Fruit fly (Drosophila melanogaster) whole organism, pupa: ENCODE measurements around the gene CG6885.

Source experiments
- CG10348 ChIP-seq: fragments of 200-800 bp; sonication (Bioruptor generic); IDR thresholded peaks from 2 replicates; pipeline ENCODE4 v1.3.6; 2022; ENCODE audit warnings: missing biosample characterization, missing genetic modification characterization
- CG12605 ChIP-seq: fragments of 200-800 bp; sonication (Bioruptor generic); IDR thresholded peaks from 2 replicates; pipeline ENCODE4 v1.3.6; 2022; ENCODE audit warnings: missing biosample characterization, missing genetic modification characterization
- CG13204 ChIP-seq: fragments of 200-800 bp; sonication (Bioruptor generic); optimal IDR thresholded peaks from 2 replicates; lab custom pipeline; 2018; ENCODE audit warnings: missing biosample characterization, mild to moderate bottlenecking, missing genetic modification characterization, moderate library complexity
- CG14655 ChIP-seq: fragments of 200-800 bp; sonication (Bioruptor generic); optimal IDR thresholded peaks from 3 replicates; lab custom pipeline; 2017; ENCODE audit warnings: mild to moderate bottlenecking, missing biosample characterization, missing genetic modification reagents, missing genetic modification characterization
- CG15710 ChIP-seq: fragments of 200-800 bp; sonication (Bioruptor generic); optimal IDR thresholded peaks from 2 replicates; lab custom pipeline; 2018; ENCODE audit warnings: missing biosample characterization, mild to moderate bottlenecking, missing genetic modification characterization, moderate library complexity
- CG17806 ChIP-seq: fragments of 200-800 bp; sonication (Bioruptor generic); optimal IDR thresholded peaks from 2 replicates; lab custom pipeline; 2018; ENCODE audit warnings: missing biosample characterization, mild to moderate bottlenecking, missing genetic modification characterization, moderate library complexity
- CG32121 ChIP-seq: fragments of 200-800 bp; sonication (Bioruptor generic); IDR thresholded peaks from 2 replicates; pipeline ENCODE4 v1.3.6; 2022; ENCODE audit warnings: missing biosample characterization, missing genetic modification characterization
- CG34367 ChIP-seq: fragments of 200-800 bp; sonication (Bioruptor generic); optimal IDR thresholded peaks from 2 replicates; lab custom pipeline; 2018; ENCODE audit warnings: missing biosample characterization, mild to moderate bottlenecking, missing genetic modification characterization
- CG4496 ChIP-seq: fragments of 200-800 bp; sonication (Bioruptor generic); IDR thresholded peaks from 3 replicates; pipeline ENCODE4 v1.3.6; 2022; ENCODE audit warnings: missing biosample characterization, missing genetic modification characterization
- CG8159 ChIP-seq: fragments of 200-800 bp; sonication (Bioruptor generic); optimal IDR thresholded peaks from 3 replicates; lab custom pipeline; 2018; ENCODE audit warnings: missing biosample characterization, mild to moderate bottlenecking, missing genetic modification characterization, moderate library complexity
- CG8301 ChIP-seq: fragments of 200-800 bp; sonication (Bioruptor generic); optimal IDR thresholded peaks from 2 replicates; lab custom pipeline; 2018; ENCODE audit warnings: missing biosample characterization, mild to moderate bottlenecking, missing genetic modification characterization
- CG9948 ChIP-seq: fragments of 200-800 bp; sonication (Bioruptor generic); optimal IDR thresholded peaks from 2 replicates; lab custom pipeline; 2018; ENCODE audit warnings: missing biosample characterization, mild to moderate bottlenecking, missing genetic modification characterization, moderate library complexity
- D1 ChIP-seq: fragments of 200-800 bp; sonication (Bioruptor generic); optimal IDR thresholded peaks from 2 replicates; lab custom pipeline; 2018; ENCODE audit warnings: missing biosample characterization, mild to moderate bottlenecking, missing genetic modification characterization, moderate library complexity
- EcR ChIP-seq: fragments of 200-800 bp; sonication (Bioruptor generic); optimal IDR thresholded peaks from 3 replicates; lab custom pipeline; 2019; ENCODE audit warnings: missing biosample characterization, missing genetic modification characterization, mild to moderate bottlenecking, moderate library complexity, missing genetic modification reagents
- Ets98B ChIP-seq: fragments of 200-800 bp; sonication (Bioruptor generic); IDR thresholded peaks from 2 replicates; pipeline ENCODE4 v1.3.6; 2022; ENCODE audit warnings: missing biosample characterization, missing genetic modification characterization
- Pif1A ChIP-seq: fragments of 200-800 bp; sonication (Bioruptor generic); optimal IDR thresholded peaks from 3 replicates; lab custom pipeline; 2016; ENCODE audit warnings: missing biosample characterization, missing genetic modification characterization
- Pif1B ChIP-seq: fragments of 200-800 bp; sonication (Bioruptor generic); optimal IDR thresholded peaks from 3 replicates; lab custom pipeline; 2016; ENCODE audit warnings: missing biosample characterization, missing genetic modification characterization
- Snoo ChIP-seq: fragments of 200-800 bp; sonication (Bioruptor generic); optimal IDR thresholded peaks from 3 replicates; lab custom pipeline; 2017; ENCODE audit warnings: missing biosample characterization, mild to moderate bottlenecking, missing genetic modification characterization, inconsistent platforms
- fd96Ca ChIP-seq: fragments of 200-800 bp; sonication (Bioruptor generic); IDR thresholded peaks from 3 replicates; pipeline ENCODE4 v1.3.6; 2022; ENCODE audit warnings: missing biosample characterization, missing genetic modification characterization
- gl ChIP-seq: fragments of 200-800 bp; sonication (Bioruptor generic); optimal IDR thresholded peaks from 2 replicates; lab custom pipeline; 2018; ENCODE audit warnings: missing biosample characterization, mild to moderate bottlenecking, missing genetic modification characterization
- rn ChIP-seq: fragments of 200-800 bp; sonication (Bioruptor generic); IDR thresholded peaks from 2 replicates; pipeline ENCODE4 v1.3.6; 2022; ENCODE audit warnings: missing biosample characterization, missing genetic modification characterization

The CG6885 gene

DNA sequence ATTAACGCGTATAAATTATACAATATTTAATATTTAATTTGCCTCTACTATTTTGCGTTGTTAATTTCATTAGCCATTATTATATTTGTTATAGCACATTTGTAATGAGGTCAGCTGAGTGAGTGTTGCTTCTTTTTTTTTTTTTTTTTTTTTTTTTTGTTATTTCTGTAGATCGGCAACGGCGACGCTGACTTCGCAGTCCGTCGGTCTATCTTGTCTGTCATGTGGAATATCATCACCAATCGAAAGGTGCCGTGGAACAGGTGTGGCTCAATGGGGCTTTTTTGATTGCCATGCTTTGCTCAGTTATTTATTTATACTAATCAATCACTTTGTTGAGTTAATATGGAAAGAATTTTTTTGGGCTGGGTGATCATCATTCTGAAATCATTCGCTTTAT lies 38.4 kb downstream of the CG6885 start:
- TF ChIP-seq Ets98B (GFP tag; lab: Robert Waterston, UW): no peak

DNA sequence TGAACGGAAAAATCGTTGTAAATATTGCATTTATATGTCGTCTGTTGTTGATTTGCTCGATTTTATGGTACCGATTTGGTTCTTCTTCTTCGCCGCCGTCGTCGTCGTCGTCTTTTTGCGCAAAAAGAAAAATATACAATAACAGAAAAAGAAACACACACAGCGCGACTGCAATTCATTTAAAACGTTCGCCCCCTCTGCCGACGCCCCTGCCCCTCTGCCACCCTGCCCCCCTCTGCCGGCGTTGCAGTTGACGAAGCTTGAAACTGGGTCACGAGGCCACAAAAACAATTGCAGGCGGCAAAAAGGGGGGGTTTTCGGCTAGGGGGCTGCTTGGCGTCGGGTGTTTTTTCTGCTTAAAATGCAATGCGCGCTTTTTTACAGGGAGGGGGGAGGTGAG lies 39.3 kb downstream of the CG6885 start:
- TF ChIP-seq Snoo (tag; lab: Kevin White, UChicago) (no peak), CG4496 (GFP tag; lab: Robert Waterston, UW) (peak; percentile 83), CG14655 (GFP tag; lab: Kevin White, UChicago) (peak; percentile 13), CG15710 (peak; percentile 51), gl (tag; lab: Kevin White, UChicago) (no peak), CG17806 (tag; lab: Kevin White, UChicago) (peak; percentile 31), CG32121 (GFP tag; lab: Robert Waterston, UW) (peak; percentile 93), CG13204 (GFP tag; lab: Kevin White, UChicago) (peak; percentile 25), D1 (tag; lab: Kevin White, UChicago) (no peak), rn (GFP tag; lab: Robert Waterston, UW) (peak; percentile 58), Ets98B (GFP tag; lab: Robert Waterston, UW) (peak; percentile 84), CG34367 (tag; lab: Kevin White, UChicago) (peak; percentile 29), CG9948 (tag; lab: Kevin White, UChicago) (no peak), CG8159 (tag; lab: Kevin White, UChicago) (peak; percentile 35), Pif1B (GFP tag; lab: Kevin White, UChicago) (no peak), CG8301 (tag; lab: Kevin White, UChicago) (peak; percentile 19), EcR (peak; percentile 6), CG10348 (peak; percentile 37; the same call in 1 of the 2 replicates), Pif1A (GFP tag; lab: Kevin White, UChicago) (no peak), fd96Ca (GFP tag; lab: Robert Waterston, UW) (peak; percentile 80), CG12605 (GFP tag; lab: Robert Waterston, UW) (peak; percentile 50)
- TF ChIP-seq, all 21 proteins: peak for 15

DNA sequence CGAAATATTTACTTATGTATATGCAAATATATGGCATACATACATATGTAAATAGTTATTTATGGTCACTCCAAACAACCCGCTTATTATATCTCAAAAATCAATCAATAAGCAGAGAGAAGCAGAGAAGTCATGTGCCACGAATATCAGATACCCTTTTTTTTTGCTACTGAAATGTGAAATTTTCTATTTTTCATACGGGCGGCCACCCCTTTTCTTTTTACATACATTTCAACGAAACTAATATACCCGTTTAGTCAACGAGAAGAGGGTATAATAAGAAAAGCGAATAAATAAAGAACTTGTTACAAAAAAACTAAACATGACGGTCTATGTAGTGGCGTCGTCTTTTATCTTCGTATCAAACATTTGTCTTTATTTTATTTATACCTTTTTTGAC lies 40.3 kb downstream of the CG6885 start:
- no peak for TF ChIP-seq CG17806 (tag; lab: Kevin White, UChicago)
- TF ChIP-seq CG32121 (GFP tag; lab: Robert Waterston, UW): peak; percentile 60
- no peak for TF ChIP-seq CG8301 (tag; lab: Kevin White, UChicago)
- TF ChIP-seq Ets98B (GFP tag; lab: Robert Waterston, UW): no peak
- no peak for TF ChIP-seq CG15710
- TF ChIP-seq CG4496 (GFP tag; lab: Robert Waterston, UW): peak; percentile 78
- no peak for TF ChIP-seq CG34367 (tag; lab: Kevin White, UChicago)
- no peak for TF ChIP-seq CG10348
- TF ChIP-seq fd96Ca (GFP tag; lab: Robert Waterston, UW): peak; percentile 59; the same call in 2 of the 3 replicates
- no peak for TF ChIP-seq CG9948 (tag; lab: Kevin White, UChicago)
- no peak for TF ChIP-seq Pif1A (GFP tag; lab: Kevin White, UChicago)
- TF ChIP-seq Pif1B (GFP tag; lab: Kevin White, UChicago): no peak

DNA sequence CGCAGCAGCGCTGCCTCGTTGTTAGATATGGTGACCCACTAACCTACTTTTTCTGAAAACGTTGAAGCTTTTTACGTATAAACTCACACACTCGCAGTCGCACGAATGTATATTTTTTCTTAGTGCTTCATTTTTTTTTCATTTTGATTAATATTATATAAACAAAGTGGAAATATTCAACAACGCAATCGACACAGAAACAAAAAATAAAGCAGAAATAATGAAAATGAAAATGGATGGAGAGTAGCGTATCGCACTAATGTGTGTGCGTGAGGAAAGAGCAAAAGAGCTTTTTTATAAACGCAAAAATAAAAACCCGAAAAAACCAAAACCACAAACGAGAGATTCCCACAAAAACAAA lies 41.8 kb downstream of the CG6885 start:
- no peak for TF ChIP-seq Pif1B (GFP tag; lab: Kevin White, UChicago)
- TF ChIP-seq D1 (tag; lab: Kevin White, UChicago): no peak
- TF ChIP-seq CG8301 (tag; lab: Kevin White, UChicago): no peak
- TF ChIP-seq CG8159 (tag; lab: Kevin White, UChicago): no peak
- no peak for TF ChIP-seq CG14655 (GFP tag; lab: Kevin White, UChicago)
- no peak for TF ChIP-seq Pif1A (GFP tag; lab: Kevin White, UChicago)
- no peak for TF ChIP-seq CG17806 (tag; lab: Kevin White, UChicago)
- no peak for TF ChIP-seq CG34367 (tag; lab: Kevin White, UChicago)
- TF ChIP-seq CG9948 (tag; lab: Kevin White, UChicago): no peak
- no peak for TF ChIP-seq Ets98B (GFP tag; lab: Robert Waterston, UW)
- no peak for TF ChIP-seq fd96Ca (GFP tag; lab: Robert Waterston, UW)
- TF ChIP-seq Snoo (tag; lab: Kevin White, UChicago): no peak
- no peak for TF ChIP-seq EcR
- TF ChIP-seq CG10348: no peak
- TF ChIP-seq CG32121 (GFP tag; lab: Robert Waterston, UW): no peak
- no peak for TF ChIP-seq CG13204 (GFP tag; lab: Kevin White, UChicago)
- no peak for TF ChIP-seq CG12605 (GFP tag; lab: Robert Waterston, UW)
- no peak for TF ChIP-seq gl (tag; lab: Kevin White, UChicago)
- TF ChIP-seq CG15710: no peak
- TF ChIP-seq CG4496 (GFP tag; lab: Robert Waterston, UW): no peak

DNA sequence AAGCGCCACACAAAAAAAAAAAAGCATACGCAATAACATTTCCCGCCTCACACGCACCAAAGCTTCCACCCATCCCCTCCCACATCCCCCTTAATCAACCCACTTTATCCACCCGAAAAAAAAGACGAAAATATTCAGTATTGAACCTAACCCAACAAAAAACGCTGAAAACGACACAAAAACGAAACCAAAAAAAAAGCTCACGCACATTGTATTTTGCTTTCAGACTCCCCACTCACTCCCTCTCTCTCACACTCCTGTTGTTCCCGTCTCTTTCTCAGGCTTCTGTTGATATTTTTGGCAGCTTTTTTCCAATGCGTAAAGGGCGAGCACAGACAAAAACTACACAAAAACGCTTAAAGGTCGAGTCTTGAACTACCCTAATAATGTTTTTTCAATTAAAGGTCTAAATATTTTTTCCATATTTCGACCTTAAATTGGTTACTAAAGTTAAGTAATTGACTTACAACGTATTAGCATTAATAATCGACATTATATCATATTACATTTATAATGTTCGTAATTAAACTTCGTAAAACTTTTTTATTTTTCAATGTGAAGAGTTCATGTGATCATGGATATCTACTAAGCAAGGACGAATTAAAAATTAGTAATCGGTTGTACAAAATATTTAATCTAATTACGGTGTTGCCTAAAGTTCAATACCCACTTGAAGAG lies 42.3 kb downstream of the CG6885 start:
- TF ChIP-seq CG17806 (tag; lab: Kevin White, UChicago) (no peak), D1 (tag; lab: Kevin White, UChicago) (no peak), Snoo (tag; lab: Kevin White, UChicago) (no peak), Pif1A (GFP tag; lab: Kevin White, UChicago) (no peak), CG34367 (tag; lab: Kevin White, UChicago) (no peak), gl (tag; lab: Kevin White, UChicago) (no peak), CG10348 (no peak), fd96Ca (GFP tag; lab: Robert Waterston, UW) (peak; percentile 80), CG13204 (GFP tag; lab: Kevin White, UChicago) (no peak), CG9948 (tag; lab: Kevin White, UChicago) (no peak), CG8301 (tag; lab: Kevin White, UChicago) (peak; percentile 23), CG32121 (GFP tag; lab: Robert Waterston, UW) (peak; percentile 87), CG8159 (tag; lab: Kevin White, UChicago) (no peak), CG12605 (GFP tag; lab: Robert Waterston, UW) (peak; percentile 64), CG4496 (GFP tag; lab: Robert Waterston, UW) (peak; percentile 65; the same call in 2 of the 3 replicates), EcR (no peak), CG14655 (GFP tag; lab: Kevin White, UChicago) (peak; percentile 50), rn (GFP tag; lab: Robert Waterston, UW) (no peak; the same call in 1 of the 2 replicates), Ets98B (GFP tag; lab: Robert Waterston, UW) (peak; percentile 83), Pif1B (GFP tag; lab: Kevin White, UChicago) (no peak), CG15710 (no peak)
- TF ChIP-seq, all 21 proteins: peak for 7
